Worm (Caenorhabditis elegans) whole organism, L2 larva: ENCODE results near the gene T04A6.2.

Experiments
- C34F6.9 ChIP-seq: fragments of 150-350 bp; optimal IDR thresholded peaks from 2 replicates; lab custom pipeline; 2014; ENCODE audit warnings: missing biosample characterization, missing genetic modification characterization
- F13H6.1 ChIP-seq: sonication (generic microtip); optimal IDR thresholded peaks from 2 replicates; lab custom pipeline; 2016; ENCODE audit warnings: missing genetic modification characterization, missing compliant biosample characterization
- R02D3.7 ChIP-seq: fragments of 150-350 bp; optimal IDR thresholded peaks from 2 replicates; lab custom pipeline; 2014; ENCODE audit warnings: missing biosample characterization, missing genetic modification characterization
- ZK546.5 ChIP-seq: sonication (generic microtip); optimal IDR thresholded peaks from 2 replicates; lab custom pipeline; 2017; ENCODE audit warnings: missing biosample characterization, missing genetic modification characterization
- alr-1 ChIP-seq: fragments of 150-350 bp; optimal IDR thresholded peaks from 2 replicates; lab custom pipeline; 2014; ENCODE audit warnings: missing biosample characterization, missing genetic modification characterization
- aly-2 ChIP-seq: fragments of 150-350 bp; optimal IDR thresholded peaks from 2 replicates; lab custom pipeline; 2014; ENCODE audit warnings: missing biosample characterization, missing genetic modification characterization
- ama-1 ChIP-seq: fragments of 150-350 bp; optimal IDR thresholded peaks from 2 replicates; lab custom pipeline; 2018; ENCODE audit warnings: inconsistent platforms
- ceh-16 ChIP-seq: fragments of 150-350 bp; optimal IDR thresholded peaks from 2 replicates; lab custom pipeline; 2014; ENCODE audit warnings: missing biosample characterization, missing genetic modification characterization
- ceh-82 ChIP-seq: fragments of 150-350 bp; optimal IDR thresholded peaks from 2 replicates; lab custom pipeline; 2014; ENCODE audit warnings: missing biosample characterization, missing genetic modification characterization
- dmd-4 ChIP-seq: sonication (generic microtip); optimal IDR thresholded peaks from 2 replicates; lab custom pipeline; 2017; ENCODE audit warnings: missing biosample characterization, missing genetic modification characterization
- elt-1 ChIP-seq: fragments of 150-350 bp; optimal IDR thresholded peaks from 2 replicates; lab custom pipeline; 2014; ENCODE audit warnings: missing biosample characterization, missing genetic modification characterization
- elt-3 ChIP-seq: sonication (generic microtip); optimal IDR thresholded peaks from 2 replicates; lab custom pipeline; 2017; ENCODE audit warnings: missing biosample characterization, missing genetic modification characterization
- fos-1 ChIP-seq: fragments of 150-350 bp; optimal IDR thresholded peaks from 2 replicates; lab custom pipeline; 2014; ENCODE audit warnings: missing biosample characterization, missing genetic modification characterization
- gmeb-1 ChIP-seq: fragments of 150-350 bp; optimal IDR thresholded peaks from 2 replicates; lab custom pipeline; 2014; ENCODE audit warnings: missing biosample characterization, missing genetic modification characterization
- lin-13 ChIP-seq: fragments of 150-350 bp; optimal IDR thresholded peaks from 2 replicates; lab custom pipeline; 2014; ENCODE audit warnings: missing biosample characterization, missing genetic modification reagents, missing genetic modification characterization
- lin-39 ChIP-seq: fragments of 150-350 bp; optimal IDR thresholded peaks from 2 replicates; lab custom pipeline; 2014; ENCODE audit warnings: missing biosample characterization, missing genetic modification reagents, missing genetic modification characterization
- lsy-2 ChIP-seq, 2 experiments: fragments of 150-350 bp in 1 of 2; sonication (generic microtip) in 1 of 2; optimal IDR thresholded peaks; 2 replicates each; lab custom pipeline; 2014 to 2017; ENCODE audit warnings: missing biosample characterization in 2 of 2, missing genetic modification characterization in 2 of 2
- mab-5 ChIP-seq: fragments of 150-350 bp; optimal IDR thresholded peaks from 2 replicates; lab custom pipeline; 2014; ENCODE audit warnings: missing biosample characterization, missing genetic modification characterization
- mbf-1 ChIP-seq: sonication (generic microtip); optimal IDR thresholded peaks from 2 replicates; lab custom pipeline; 2017; ENCODE audit warnings: missing biosample characterization, missing genetic modification characterization
- mdl-1 ChIP-seq, 2 experiments: fragments of 150-350 bp in 1 of 2; sonication (generic microtip) in 1 of 2; optimal IDR thresholded peaks; 2 replicates each; lab custom pipeline; 2017; ENCODE audit warnings: missing biosample characterization in 2 of 2, missing genetic modification characterization in 2 of 2
- nhr-10 ChIP-seq: sonication (generic microtip); optimal IDR thresholded peaks from 2 replicates; lab custom pipeline; 2017; ENCODE audit warnings: missing biosample characterization, missing genetic modification characterization
- nhr-11 ChIP-seq: fragments of 150-350 bp; optimal IDR thresholded peaks from 2 replicates; lab custom pipeline; 2014; ENCODE audit warnings: missing biosample characterization, missing genetic modification characterization
- nhr-129 ChIP-seq: fragments of 150-350 bp; optimal IDR thresholded peaks from 2 replicates; lab custom pipeline; 2014; ENCODE audit warnings: missing biosample characterization, missing genetic modification characterization
- nhr-21 ChIP-seq: fragments of 150-350 bp; optimal IDR thresholded peaks from 2 replicates; lab custom pipeline; 2014; ENCODE audit warnings: missing biosample characterization, missing genetic modification characterization
- nhr-23 ChIP-seq: fragments of 150-350 bp; optimal IDR thresholded peaks from 2 replicates; lab custom pipeline; 2014; ENCODE audit warnings: missing biosample characterization, missing genetic modification reagents, missing genetic modification characterization
- nhr-237 ChIP-seq: fragments of 150-350 bp; optimal IDR thresholded peaks from 2 replicates; lab custom pipeline; 2014; ENCODE audit warnings: missing biosample characterization, missing genetic modification characterization
- nhr-25 ChIP-seq: fragments of 150-350 bp; sonication (generic microtip); optimal IDR thresholded peaks from 3 replicates; lab custom pipeline; 2014; ENCODE audit warnings: missing biosample characterization, missing genetic modification characterization
- nhr-6 ChIP-seq: fragments of 150-350 bp; optimal IDR thresholded peaks from 2 replicates; lab custom pipeline; 2014; ENCODE audit warnings: missing biosample characterization, missing genetic modification characterization
- nhr-77 ChIP-seq: fragments of 150-350 bp; optimal IDR thresholded peaks from 2 replicates; lab custom pipeline; 2014; ENCODE audit warnings: missing biosample characterization, missing genetic modification characterization
- peb-1 ChIP-seq: fragments of 150-350 bp; optimal IDR thresholded peaks from 2 replicates; lab custom pipeline; 2014; ENCODE audit warnings: missing biosample characterization, missing genetic modification characterization
- sem-4 ChIP-seq: fragments of 150-350 bp; optimal IDR thresholded peaks from 2 replicates; lab custom pipeline; 2014; ENCODE audit warnings: missing biosample characterization, missing genetic modification reagents, missing genetic modification characterization
- skn-1 ChIP-seq: sonication (generic microtip); optimal IDR thresholded peaks from 2 replicates; lab custom pipeline; 2017; ENCODE audit warnings: missing biosample characterization, missing genetic modification characterization
- sma-3 ChIP-seq: sonication (generic microtip); optimal IDR thresholded peaks from 2 replicates; lab custom pipeline; 2016; ENCODE audit warnings: missing genetic modification reagents, missing genetic modification characterization, missing compliant biosample characterization
- sma-9 ChIP-seq, 2 experiments: fragments of 150-350 bp in 1 of 2; sonication (generic microtip) in 1 of 2; optimal IDR thresholded peaks; 2 replicates each; lab custom pipeline; 2014 to 2016; ENCODE audit warnings: missing genetic modification characterization in 2 of 2, mild to moderate bottlenecking in 1 of 2, missing biosample characterization in 1 of 2, missing compliant biosample characterization in 1 of 2, missing genetic modification reagents in 1 of 2, moderate library complexity in 1 of 2
- snpc-4 ChIP-seq: fragments of 150-350 bp; optimal IDR thresholded peaks from 2 replicates; lab custom pipeline; 2014; ENCODE audit warnings: missing biosample characterization, missing genetic modification characterization
- unc-39 ChIP-seq: fragments of 150-350 bp; optimal IDR thresholded peaks from 2 replicates; lab custom pipeline; 2014; ENCODE audit warnings: missing biosample characterization, missing genetic modification characterization
- unc-55 ChIP-seq: fragments of 150-350 bp; sonication (generic microtip); optimal IDR thresholded peaks from 3 replicates; lab custom pipeline; 2014; ENCODE audit warnings: missing biosample characterization, missing genetic modification reagents, missing genetic modification characterization
- unc-62 ChIP-seq: fragments of 150-350 bp; optimal IDR thresholded peaks from 2 replicates; lab custom pipeline; 2014; ENCODE audit warnings: missing biosample characterization, missing genetic modification reagents, missing genetic modification characterization
- zag-1 ChIP-seq: fragments of 150-350 bp; optimal IDR thresholded peaks from 2 replicates; lab custom pipeline; 2014; ENCODE audit warnings: missing biosample characterization, missing genetic modification characterization
- ztf-1 ChIP-seq: fragments of 200-800 bp; sonication (Bioruptor generic); conservative IDR thresholded peaks from 2 replicates; pipeline ENCODE4 v1.3.6; 2022; ENCODE audit warnings: missing genetic modification characterization, missing compliant biosample characterization
- ztf-11 ChIP-seq: sonication (generic microtip); optimal IDR thresholded peaks from 2 replicates; lab custom pipeline; 2017; ENCODE audit warnings: missing biosample characterization, missing genetic modification characterization
- ztf-4 ChIP-seq: fragments of 150-350 bp; optimal IDR thresholded peaks from 2 replicates; lab custom pipeline; 2014; ENCODE audit warnings: missing biosample characterization, missing genetic modification characterization

Gene T04A6.2

DNA sequence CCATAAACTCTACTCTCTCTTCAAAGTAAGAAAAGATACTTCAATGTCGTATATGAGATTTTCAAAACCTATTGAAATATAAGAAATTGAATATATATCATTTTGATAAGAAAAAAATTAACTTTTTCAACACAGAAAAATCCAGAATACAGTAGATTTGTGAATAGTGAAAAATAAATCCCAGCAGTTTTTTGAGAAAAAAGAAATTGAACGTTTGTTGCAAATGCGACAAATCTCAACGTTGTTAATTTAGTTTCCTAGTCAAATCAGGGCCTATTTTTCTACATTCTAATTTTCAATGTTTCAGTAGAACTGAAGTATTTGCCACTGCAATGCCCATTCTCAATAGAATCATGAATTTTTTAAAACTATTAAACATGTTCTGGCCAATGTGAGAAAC, at the start of gene T04A6.2:
TSS of gene T04A6.2 (plus strand) at position 301 of the 400 bp plus-strand sequence.
- no peak for TF ChIP-seq lin-39
- no peak for TF ChIP-seq mab-5 (tag; lab: Kevin White, UChicago)
- no peak for TF ChIP-seq ztf-4 (tag; lab: Kevin White, UChicago)
- no peak for TF ChIP-seq nhr-10 (tag; lab: Kevin White, UChicago)
- TF ChIP-seq ama-1 (lab: Kevin White, UChicago) = no peak
- TF ChIP-seq peb-1 (tag; lab: Kevin White, UChicago) = no peak
- no peak for TF ChIP-seq unc-39 (tag; lab: Kevin White, UChicago)
- TF ChIP-seq sma-9 (GFP tag; optimal IDR thresholded peaks at IDR 0.05; lab: Kevin White, UChicago) = no peak
- no peak for TF ChIP-seq sma-9 (tag; optimal IDR thresholded peaks at IDR 0.05; lab: Kevin White, UChicago)
- no peak for TF ChIP-seq elt-1 (tag; lab: Kevin White, UChicago)
- TF ChIP-seq lin-13 = no peak
- no peak for TF ChIP-seq F13H6.1 (tag; lab: Kevin White, UChicago)
- no peak for TF ChIP-seq alr-1
- TF ChIP-seq unc-55 (GFP tag; lab: Kevin White, UChicago) = no peak
- TF ChIP-seq R02D3.7 (tag; lab: Kevin White, UChicago) = no peak
- TF ChIP-seq, all 48 proteins: peak for 0

DNA sequence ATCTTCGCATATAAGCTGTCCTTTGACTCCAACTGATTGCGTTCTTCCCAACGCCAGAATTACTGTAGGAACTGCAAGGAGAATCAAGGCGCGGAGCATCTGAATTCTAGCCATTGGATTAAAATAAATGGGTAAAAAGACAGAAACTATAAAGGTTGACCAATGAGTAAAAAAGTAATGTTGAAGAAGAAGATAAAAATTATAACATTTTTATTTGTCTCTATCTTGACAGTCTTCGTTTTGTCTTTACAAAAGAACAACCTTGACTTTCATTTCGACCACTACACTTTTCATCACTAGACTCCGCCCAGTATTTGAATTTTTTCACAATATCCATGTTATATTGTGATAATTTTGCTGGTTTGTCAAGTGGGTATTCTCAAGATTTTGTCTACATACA, 49.4 kb upstream of the T04A6.2 start, which contains the start of gene ttr-8:
TSS of gene ttr-8 (minus strand) at position 101 of the 400 bp plus-strand sequence.
- TF ChIP-seq lin-13 (no peak), sma-3 (GFP tag; lab: Kevin White, UChicago) (no peak), alr-1 (no peak), ceh-16 (tag; lab: Kevin White, UChicago) (no peak), lsy-2 (tag; optimal IDR thresholded peaks at IDR 0.05; lab: Kevin White, UChicago) (no peak), nhr-237 (no peak), R02D3.7 (tag; lab: Kevin White, UChicago) (no peak), elt-3 (tag; lab: Kevin White, UChicago) (no peak), ama-1 (lab: Kevin White, UChicago) (no peak), ztf-11 (no peak), unc-62 (no peak), C34F6.9 (tag; lab: Kevin White, UChicago) (no peak), nhr-11 (tag; lab: Kevin White, UChicago) (no peak), gmeb-1 (no peak), unc-55 (GFP tag; lab: Kevin White, UChicago) (no peak), snpc-4 (no peak), F13H6.1 (tag; lab: Kevin White, UChicago) (no peak)

DNA sequence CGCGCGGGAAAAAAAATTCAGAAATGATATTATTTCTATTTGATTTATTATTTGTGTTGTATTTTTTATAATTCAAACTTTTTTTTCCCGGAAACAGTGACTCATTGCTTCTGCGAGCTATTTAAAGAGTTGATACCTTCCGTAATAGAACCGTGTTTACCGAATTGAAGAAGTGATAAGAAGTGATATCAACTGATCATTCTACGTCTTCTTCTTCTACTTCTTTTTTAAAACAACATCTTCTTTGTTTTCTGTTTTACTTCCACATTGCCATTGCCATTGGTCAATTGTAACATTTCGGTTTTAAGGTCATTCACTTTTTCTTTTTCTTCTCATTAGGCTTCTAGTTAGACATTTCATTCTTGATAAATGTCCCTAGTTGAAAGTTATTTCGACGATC, 48.5 kb upstream of the T04A6.2 start, which contains the start of gene ttr-32:
TSS of gene ttr-32 (plus strand) at position 314 of the 400 bp plus-strand sequence.
- TF ChIP-seq R02D3.7 (tag; lab: Kevin White, UChicago) (no peak), nhr-25 (tag; lab: Kevin White, UChicago) (peak; percentile 56), sma-3 (GFP tag; lab: Kevin White, UChicago) (peak; percentile 41), lin-39 (no peak)

DNA sequence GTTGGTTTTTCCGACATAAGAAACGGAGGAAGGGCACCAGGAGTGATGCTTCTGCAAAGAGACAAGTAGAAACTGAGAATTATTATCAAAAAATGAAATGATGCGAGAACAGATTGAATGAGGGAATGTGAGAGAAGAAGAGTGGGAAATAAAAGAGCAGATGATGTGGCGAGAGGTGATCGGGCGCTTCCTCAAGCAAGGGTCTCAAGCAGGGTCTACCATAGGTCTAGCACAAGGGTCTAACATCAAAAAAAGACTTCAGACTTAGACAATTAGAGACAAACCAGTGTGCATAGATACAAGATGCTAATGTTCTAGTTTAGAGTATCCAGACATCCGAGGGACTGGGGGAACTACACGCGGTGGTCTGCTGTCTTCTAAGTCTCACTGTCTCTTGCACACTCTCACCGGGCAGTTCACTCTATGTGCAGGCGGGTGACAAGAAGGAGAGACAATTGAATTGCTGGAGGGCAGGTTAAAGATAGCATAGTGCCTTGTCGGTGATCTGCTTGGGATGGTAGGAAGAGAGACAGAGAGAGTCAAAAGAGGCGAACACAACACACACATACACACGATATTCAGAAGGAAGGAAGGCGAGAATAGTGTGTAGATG, 44.4 kb upstream of the T04A6.2 start, which contains the start of gene R13A5.7:
TSS of gene R13A5.7 (minus strand) at position 51 of the 613 bp plus-strand sequence.
- TF ChIP-seq unc-55 (GFP tag; lab: Kevin White, UChicago) = peak; percentile 72
- TF ChIP-seq ceh-16 (tag; lab: Kevin White, UChicago) = peak; percentile 73
- no peak for TF ChIP-seq ZK546.5 (tag; lab: Kevin White, UChicago)
- no peak for TF ChIP-seq elt-3 (tag; lab: Kevin White, UChicago)
- TF ChIP-seq nhr-23 = no peak
- peak; percentile 63 for TF ChIP-seq gmeb-1
- TF ChIP-seq lsy-2 (tag; optimal IDR thresholded peaks at IDR 0.05; lab: Kevin White, UChicago) = peak; percentile 60 to 87
- TF ChIP-seq ztf-11 = no peak
- TF ChIP-seq mdl-1 (tag; optimal IDR thresholded peaks at IDR 0.05; lab: Kevin White, UChicago) = peak; percentile 90 to 91
- TF ChIP-seq skn-1 (tag; lab: Kevin White, UChicago) = no peak
- no peak for TF ChIP-seq ama-1 (lab: Kevin White, UChicago)
- TF ChIP-seq ztf-4 (tag; lab: Kevin White, UChicago) = peak; percentile 68
- TF ChIP-seq alr-1 = no peak
- peak; percentile 85 for TF ChIP-seq sem-4 (tag; lab: Kevin White, UChicago)
- TF ChIP-seq nhr-11 (tag; lab: Kevin White, UChicago) = no peak
- no peak for TF ChIP-seq unc-39 (tag; lab: Kevin White, UChicago)
- no peak for TF ChIP-seq peb-1 (tag; lab: Kevin White, UChicago)
- TF ChIP-seq ceh-82 (tag; lab: Kevin White, UChicago) = no peak
- peak; percentile 34 for TF ChIP-seq mab-5 (tag; lab: Kevin White, UChicago)
- TF ChIP-seq nhr-129 (tag; lab: Kevin White, UChicago) = peak; percentile 94
- TF ChIP-seq nhr-25 (tag; lab: Kevin White, UChicago) = peak; percentile 39
- no peak for TF ChIP-seq nhr-77 (tag; lab: Kevin White, UChicago)
- peak; percentile 37 for TF ChIP-seq nhr-6 (tag; lab: Kevin White, UChicago)
- TF ChIP-seq mbf-1 (tag; lab: Kevin White, UChicago) = no peak
- no peak for TF ChIP-seq elt-1 (tag; lab: Kevin White, UChicago)
- TF ChIP-seq nhr-237 = no peak
- TF ChIP-seq fos-1 (tag; lab: Kevin White, UChicago) = peak; percentile 87
- peak; percentile 45 for TF ChIP-seq snpc-4
- no peak for TF ChIP-seq aly-2
- TF ChIP-seq ztf-1 (GFP tag; lab: Robert Waterston, UW) = no peak
- TF ChIP-seq unc-62 = no peak
- TF ChIP-seq zag-1 = peak; percentile 60
- no peak for TF ChIP-seq R02D3.7 (tag; lab: Kevin White, UChicago)
- TF ChIP-seq F13H6.1 (tag; lab: Kevin White, UChicago) = peak; percentile 92
- peak; percentile 82 for TF ChIP-seq nhr-21 (tag; lab: Kevin White, UChicago)
- TF ChIP-seq sma-9 (GFP tag; optimal IDR thresholded peaks at IDR 0.05; lab: Kevin White, UChicago) = peak; percentile 78
- no peak for TF ChIP-seq sma-9 (tag; optimal IDR thresholded peaks at IDR 0.05; lab: Kevin White, UChicago)
- TF ChIP-seq dmd-4 (tag; lab: Kevin White, UChicago) = no peak
- peak; percentile 88 for TF ChIP-seq C34F6.9 (tag; lab: Kevin White, UChicago)
